Worm (Caenorhabditis elegans): ENCODE results near the gene Y43C5A.3.
"Not testable (repeated sequence)": the region's sequence is repeated elsewhere in the genome, so short reads cannot be mapped to it uniquely, and the experiment has no call there.

The Y43C5A.3 gene

ce11 chrIV:10313565-10313964, 39.7 kb downstream of the Y43C5A.3 start, which contains the start of gene acs-18:
TSS of gene acs-18 (minus strand) at chrIV:10313665.
- TF ChIP-seq B0336.3 (GFP tag; IDR thresholded peaks at IDR 0.05) (no peak), Y95B8A.8 (GFP tag; IDR thresholded peaks at IDR 0.05) (no peak), nfya-2 (GFP tag; IDR thresholded peaks at IDR 0.05) (no peak), lin-35 (GFP tag; optimal IDR thresholded peaks at IDR 0.05) (no peak), Y53F4B.3 (GFP tag; IDR thresholded peaks at IDR 0.05) (no peak), nfya-1 (tag; optimal IDR thresholded peaks at IDR 0.05; ENCODE audit: borderline replicate concordance, insufficient read depth) (no peak), ceh-27 (GFP tag; optimal IDR thresholded peaks at IDR 0.05) (no peak), ets-4 (GFP tag; optimal IDR thresholded peaks at IDR 0.05) (no peak), T26A5.8 (tag; optimal IDR thresholded peaks at IDR 0.05) (no peak), athp-1 (tag; optimal IDR thresholded peaks at IDR 0.05) (no peak)

ce11 chrIV:10318199-10318598, 44.4 kb downstream of the Y43C5A.3 start, which contains the start of gene R09E10.2:
TSS of gene R09E10.2 (minus strand) at chrIV:10318299.
- TF ChIP-seq ztf-22 (GFP tag; optimal IDR thresholded peaks at IDR 0.05) (no peak), sea-2 (GFP tag; IDR thresholded peaks at IDR 0.05) (no peak), athp-1 (tag; optimal IDR thresholded peaks at IDR 0.05) (no peak), ztf-18 (tag; optimal IDR thresholded peaks at IDR 0.05) (no peak), snpc-1.1 (tag; optimal IDR thresholded peaks at IDR 0.05; ENCODE audit: insufficient read depth) (no peak), B0019.2 (GFP tag; conservative IDR thresholded peaks at IDR 0.05) (no peak), rcor-1 (GFP tag; IDR thresholded peaks at IDR 0.05) (no peak), fkh-3 (tag; optimal IDR thresholded peaks at IDR 0.05) (no peak), nhr-80 (tag; optimal IDR thresholded peaks at IDR 0.05) (no peak), lsy-27 (tag; optimal IDR thresholded peaks at IDR 0.05; ENCODE audit: borderline replicate concordance, insufficient read depth) (no peak), ztf-26 (tag; optimal IDR thresholded peaks at IDR 0.05) (no peak), egl-18 (GFP tag; IDR thresholded peaks at IDR 0.05) (no peak), madf-10 (tag; optimal IDR thresholded peaks at IDR 0.05) (no peak), snpc-1.3 (tag; optimal IDR thresholded peaks at IDR 0.05; ENCODE audit: insufficient read depth) (no peak), nhr-27 (tag; optimal IDR thresholded peaks at IDR 0.05) (no peak), sptf-2 (GFP tag; optimal IDR thresholded peaks at IDR 0.05) (no peak), unc-130 (GFP tag; optimal IDR thresholded peaks at IDR 0.05) (no peak), T26A5.8 (tag; optimal IDR thresholded peaks at IDR 0.05) (no peak), Y95B8A.8 (GFP tag; IDR thresholded peaks at IDR 0.05) (no peak)

ce11 chrIV:10322650-10323049, 48.8 kb downstream of the Y43C5A.3 start, which contains the start of gene R09E10.1:
TSS of gene R09E10.1 (minus strand) at chrIV:10322750.
- TF ChIP-seq ztf-18 (tag; optimal IDR thresholded peaks at IDR 0.05); lin-35 (GFP tag; optimal IDR thresholded peaks at IDR 0.05); snpc-3.4 (tag; optimal IDR thresholded peaks at IDR 0.05): not testable (repeated sequence)

- TF ChIP-seq B0261.1 (tag; optimal IDR thresholded peaks at IDR 0.05) (peak; percentile 9), hmg-1.2 (GFP tag; IDR thresholded peaks at IDR 0.05) (peak; percentile 46), rcor-1 (GFP tag; IDR thresholded peaks at IDR 0.05) (peak; percentile 45), F33H1.4 (GFP tag; IDR thresholded peaks at IDR 0.05) (0 out of 2 replicates have a peak, but pooled peaks have one; percentile 19), aptf-3 (GFP tag; IDR thresholded peaks at IDR 0.05) (peak; percentile 77; the same call in 1 of the 2 replicates), bed-1 (GFP tag; IDR thresholded peaks at IDR 0.05) (0 out of 2 replicates have a peak, but pooled peaks have one; percentile 28), egl-44 (GFP tag; IDR thresholded peaks at IDR 0.05) (peak; percentile 64; the same call in 1 of the 2 replicates), cebp-1 (GFP tag; IDR thresholded peaks at IDR 0.05) (0 out of 2 replicates have a peak, but pooled peaks have one; percentile 19), sea-2 (GFP tag; IDR thresholded peaks at IDR 0.05) (peak; percentile 76; the same call in 1 of the 2 replicates), Y95B8A.8 (GFP tag; IDR thresholded peaks at IDR 0.05) (0 out of 2 replicates have a peak, but pooled peaks have one; percentile 14), egrh-3 (GFP tag; IDR thresholded peaks at IDR 0.05) (peak; percentile 35; the same call in 1 of the 2 replicates), F37B4.10 (GFP tag; IDR thresholded peaks at IDR 0.05) (0 out of 2 replicates have a peak, but pooled peaks have one; percentile 21), dox-1 (GFP tag; IDR thresholded peaks at IDR 0.05) (peak; percentile 65), lin-26 (GFP tag; IDR thresholded peaks at IDR 0.05) (peak; percentile 91), ekl-4 (GFP tag; IDR thresholded peaks at IDR 0.05) (peak; percentile 42), attf-6 (GFP tag; IDR thresholded peaks at IDR 0.05) (0 out of 2 replicates have a peak, but pooled peaks have one; percentile 27), cebp-2 (GFP tag; IDR thresholded peaks at IDR 0.05) (0 out of 2 replicates have a peak, but pooled peaks have one; percentile 66), nfyb-1 (GFP tag; IDR thresholded peaks at IDR 0.05) (peak; percentile 73; the same call in 1 of the 2 replicates)
- not testable (repeated sequence) for TF ChIP-seq cebp-1 (tag; optimal IDR thresholded peaks at IDR 0.05)
Measured at ce11 chrIV:10323368-10323767, 49.5 kb downstream of the Y43C5A.3 start.

Data from whole organism, young adult.